Fruit fly (Drosophila melanogaster) whole organism, embryonic: Measurements from ENCODE around the gene Nlg2.

ENCODE experiments used
- Abd-B ChIP-seq: fragments of 200-800 bp; sonication (Bioruptor generic); optimal IDR thresholded peaks from 2 replicates; lab custom pipeline; 2018; ENCODE audit warnings: missing biosample characterization, mild to moderate bottlenecking, missing genetic modification characterization, moderate library complexity
- Blimp-1 ChIP-seq: fragments of 200-800 bp; sonication (Bioruptor generic); optimal IDR thresholded peaks from 3 replicates; lab custom pipeline; 2018; ENCODE audit warnings: missing biosample characterization, missing genetic modification characterization, mild to moderate bottlenecking, moderate library complexity, missing genetic modification reagents
- CG10462 ChIP-seq: fragments of 200-800 bp; sonication (Bioruptor generic); optimal IDR thresholded peaks from 2 replicates; lab custom pipeline; 2016; ENCODE audit warnings: missing biosample characterization, missing genetic modification characterization
- CG1233 ChIP-seq: fragments of 200-800 bp; sonication (Bioruptor generic); optimal IDR thresholded peaks from 4 replicates; lab custom pipeline; 2018; ENCODE audit warnings: missing biosample characterization, mild to moderate bottlenecking, missing genetic modification characterization
- CG13424 ChIP-seq: fragments of 200-800 bp; sonication (Bioruptor generic); optimal IDR thresholded peaks from 2 replicates; lab custom pipeline; 2019; ENCODE audit warnings: missing biosample characterization, mild to moderate bottlenecking, missing genetic modification characterization, moderate library complexity
- CG14014 ChIP-seq: fragments of 200-800 bp; sonication (Bioruptor generic); IDR thresholded peaks from 2 replicates; pipeline ENCODE4 v1.3.6; 2022; ENCODE audit warnings: missing biosample characterization, missing genetic modification characterization
- CG17186 ChIP-seq: fragments of 200-800 bp; sonication (Bioruptor generic); optimal IDR thresholded peaks from 3 replicates; lab custom pipeline; 2017; ENCODE audit warnings: missing biosample characterization, missing genetic modification reagents, missing genetic modification characterization
- CG17359 ChIP-seq: fragments of 200-800 bp; sonication (Bioruptor generic); optimal IDR thresholded peaks from 3 replicates; lab custom pipeline; 2018; ENCODE audit warnings: missing biosample characterization, mild to moderate bottlenecking, missing genetic modification characterization, moderate library complexity
- CG18011 ChIP-seq: fragments of 200-800 bp; sonication (Bioruptor generic); optimal IDR thresholded peaks from 2 replicates; lab custom pipeline; 2017; ENCODE audit warnings: missing biosample characterization, missing genetic modification characterization, mild to moderate bottlenecking, moderate library complexity, missing genotype
- CG4328 ChIP-seq: fragments of 200-800 bp; sonication (Bioruptor generic); optimal IDR thresholded peaks from 3 replicates; lab custom pipeline; 2017; ENCODE audit warnings: missing biosample characterization, missing genetic modification reagents, missing genetic modification characterization
- CG4730 ChIP-seq: fragments of 200-800 bp; sonication (Bioruptor generic); IDR thresholded peaks from 2 replicates; pipeline ENCODE4 v1.3.6; 2022; ENCODE audit warnings: missing biosample characterization, missing genetic modification characterization
- CG6813 ChIP-seq: fragments of 200-800 bp; sonication (Bioruptor generic); optimal IDR thresholded peaks from 2 replicates; lab custom pipeline; 2017; ENCODE audit warnings: missing biosample characterization, missing genetic modification characterization, mild to moderate bottlenecking, moderate library complexity, missing genetic modification reagents
- CG8281 ChIP-seq: fragments of 200-800 bp; sonication (Bioruptor generic); optimal IDR thresholded peaks from 2 replicates; lab custom pipeline; 2018; ENCODE audit warnings: missing biosample characterization, mild to moderate bottlenecking, missing genetic modification characterization, moderate library complexity
- CG8290 ChIP-seq, 3 experiments: fragments of 200-800 bp; sonication (Bioruptor generic); optimal IDR thresholded peaks; 2 replicates each; lab custom pipeline; 2016 to 2019; ENCODE audit warnings: missing biosample characterization in 3 of 3, missing genetic modification characterization in 3 of 3, mild to moderate bottlenecking in 2 of 3, moderate library complexity in 1 of 3
- CG9215 ChIP-seq: fragments of 200-800 bp; sonication (Bioruptor generic); IDR thresholded peaks from 2 replicates; pipeline ENCODE4 v1.3.6; 2022; ENCODE audit warnings: missing biosample characterization, missing genetic modification characterization
- ERR ChIP-seq: fragments of 200-800 bp; sonication (Bioruptor generic); optimal IDR thresholded peaks from 2 replicates; lab custom pipeline; 2016; ENCODE audit warnings: missing biosample characterization, missing genetic modification characterization
- Ets65A ChIP-seq: fragments of 200-800 bp; sonication (Bioruptor generic); peaks from one replicate; lab custom pipeline; 2016; ENCODE audit warnings: missing biosample characterization, missing genetic modification characterization
- Fer1 ChIP-seq: fragments of 200-800 bp; sonication (Bioruptor generic); optimal IDR thresholded peaks from 2 replicates; lab custom pipeline; 2017; ENCODE audit warnings: missing biosample characterization, mild to moderate bottlenecking, missing genetic modification characterization
- H2.0 ChIP-seq: fragments of 200-800 bp; sonication (Bioruptor generic); IDR thresholded peaks from 2 replicates; pipeline ENCODE4 v1.3.6; 2022; ENCODE audit warnings: missing biosample characterization, missing genetic modification characterization
- HLH4C ChIP-seq: fragments of 200-800 bp; sonication (Bioruptor generic); IDR thresholded peaks from 3 replicates; pipeline ENCODE4 v1.3.6; 2022; ENCODE audit warnings: missing biosample characterization, missing genetic modification characterization; ENCODE audit not compliant: partially characterized antibody
- Hr78 ChIP-seq, 2 experiments: fragments of 200-800 bp in 1 of 2; fragments of >200 bp in 1 of 2; sonication (Bioruptor generic) in 1 of 2; optimal IDR thresholded peaks; 2 replicates each; lab custom pipeline; 2017 to 2019; ENCODE audit warnings: missing biosample characterization in 2 of 2, missing genetic modification characterization in 2 of 2, mild to moderate bottlenecking in 1 of 2, moderate library complexity in 1 of 2
- Lim3 ChIP-seq: fragments of 200-800 bp; sonication (Bioruptor generic); IDR thresholded peaks from 2 replicates; pipeline ENCODE4 v1.3.6; 2022; ENCODE audit warnings: missing biosample characterization, missing genetic modification characterization
- Mes4 ChIP-seq: fragments of 200-800 bp; sonication (Bioruptor generic); optimal IDR thresholded peaks from 2 replicates; lab custom pipeline; 2016; ENCODE audit warnings: missing biosample characterization, missing genetic modification characterization
- Pdp1 ChIP-seq, 2 experiments: fragments of 200-800 bp; sonication (Bioruptor generic); optimal IDR thresholded peaks; 3 replicates each; lab custom pipeline; 2016; ENCODE audit warnings: missing biosample characterization in 2 of 2, missing genetic modification characterization in 2 of 2, mild to moderate bottlenecking in 1 of 2, moderate library complexity in 1 of 2
- Rfx ChIP-seq: fragments of 200-800 bp; sonication (Bioruptor generic); IDR thresholded peaks from 2 replicates; pipeline ENCODE4 v1.3.6; 2022; ENCODE audit warnings: missing biosample characterization, missing genetic modification characterization
- Ssrp ChIP-seq: fragments of 200-800 bp; sonication (Bioruptor generic); optimal IDR thresholded peaks from 2 replicates; lab custom pipeline; 2018; ENCODE audit warnings: missing biosample characterization, mild to moderate bottlenecking, missing genetic modification characterization, moderate library complexity
- Usf ChIP-seq: fragments of 200-800 bp; sonication (Bioruptor generic); optimal IDR thresholded peaks from 2 replicates; lab custom pipeline; 2017; ENCODE audit warnings: missing genotype, missing biosample characterization, missing genetic modification characterization
- YL-1 ChIP-seq: fragments of 200-800 bp; sonication (Bioruptor generic); optimal IDR thresholded peaks from 3 replicates; lab custom pipeline; 2017; ENCODE audit warnings: missing biosample characterization, mild to moderate bottlenecking, missing genetic modification characterization
- chn ChIP-seq: fragments of 200-800 bp; sonication (Bioruptor generic); optimal IDR thresholded peaks from 2 replicates; lab custom pipeline; 2016; ENCODE audit warnings: missing biosample characterization, missing genetic modification characterization
- danr ChIP-seq: fragments of 200-800 bp; sonication (Bioruptor generic); IDR thresholded peaks from 2 replicates; pipeline ENCODE4 v1.3.6; 2022; ENCODE audit warnings: missing biosample characterization, missing genetic modification characterization
- dysf ChIP-seq: fragments of 200-800 bp; sonication (Bioruptor generic); IDR thresholded peaks from 3 replicates; pipeline ENCODE4 v1.3.6; 2022; ENCODE audit warnings: missing biosample characterization, missing genetic modification characterization
- ems ChIP-seq: fragments of 200-800 bp; sonication (Bioruptor generic); optimal IDR thresholded peaks from 3 replicates; lab custom pipeline; 2016; ENCODE audit warnings: missing biosample characterization, missing genetic modification characterization
- esg ChIP-seq: fragments of 200-800 bp; sonication (Bioruptor generic); conservative IDR thresholded peaks from 2 replicates; pipeline ENCODE4 v1.3.6; 2022; ENCODE audit warnings: missing biosample characterization, missing genetic modification characterization
- ham ChIP-seq: fragments of 200-800 bp; sonication (Bioruptor generic); IDR thresholded peaks from 2 replicates; pipeline ENCODE4 v1.3.6; 2022; ENCODE audit warnings: missing biosample characterization, missing genetic modification characterization
- klu ChIP-seq: fragments of 200-800 bp; sonication (Bioruptor generic); IDR thresholded peaks from 2 replicates; pipeline ENCODE4 v1.3.6; 2022; ENCODE audit warnings: missing biosample characterization, missing genetic modification characterization
- lmd ChIP-seq: fragments of 200-800 bp; sonication (Bioruptor generic); IDR thresholded peaks from 2 replicates; pipeline ENCODE4 v1.3.6; 2022; ENCODE audit warnings: missing biosample characterization, missing genetic modification characterization
- mam ChIP-seq: fragments of 200-800 bp; sonication (Bioruptor generic); optimal IDR thresholded peaks from 3 replicates; lab custom pipeline; 2016; ENCODE audit warnings: missing biosample characterization, missing genetic modification characterization
- nau ChIP-seq: fragments of 200-800 bp; sonication (Bioruptor generic); optimal IDR thresholded peaks from 3 replicates; lab custom pipeline; 2017; ENCODE audit warnings: missing biosample characterization, mild to moderate bottlenecking, missing genetic modification characterization, missing genetic modification reagents
- nerfin-2 ChIP-seq: fragments of 200-800 bp; sonication (Bioruptor generic); IDR thresholded peaks from 2 replicates; pipeline ENCODE4 v1.3.6; 2022; ENCODE audit warnings: missing biosample characterization, missing genetic modification characterization; ENCODE audit not compliant: partially characterized antibody
- peb ChIP-seq: fragments of 200-800 bp; sonication (Bioruptor generic); IDR thresholded peaks from 2 replicates; pipeline ENCODE4 v1.3.6; 2022; ENCODE audit warnings: missing biosample characterization, missing genetic modification characterization
- pnt ChIP-seq: fragments of 200-800 bp; sonication (Bioruptor generic); optimal IDR thresholded peaks from 3 replicates; lab custom pipeline; 2016; ENCODE audit warnings: missing biosample characterization, missing genetic modification characterization
- ranshi ChIP-seq: fragments of 200-800 bp; sonication (Bioruptor generic); IDR thresholded peaks from 2 replicates; pipeline ENCODE4 v1.3.6; 2022; ENCODE audit warnings: missing biosample characterization, missing genetic modification characterization
- row ChIP-seq: fragments of 200-800 bp; sonication (Bioruptor generic); IDR thresholded peaks from 3 replicates; pipeline ENCODE4 v1.3.6; 2022; ENCODE audit warnings: missing biosample characterization, missing genetic modification characterization
- sd ChIP-seq: fragments of 200-800 bp; sonication (Bioruptor generic); optimal IDR thresholded peaks from 3 replicates; lab custom pipeline; 2018; ENCODE audit warnings: missing biosample characterization, mild to moderate bottlenecking, missing genetic modification characterization, moderate library complexity
- seq ChIP-seq: fragments of 200-800 bp; sonication (Bioruptor generic); IDR thresholded peaks from 2 replicates; pipeline ENCODE4 v1.3.6; 2022; ENCODE audit warnings: missing biosample characterization, missing genetic modification characterization
- shn ChIP-seq: fragments of 200-800 bp; sonication (Bioruptor generic); optimal IDR thresholded peaks from 3 replicates; lab custom pipeline; 2016; ENCODE audit warnings: missing biosample characterization, missing genetic modification characterization
- tgo ChIP-seq: fragments of 200-800 bp; sonication (Bioruptor generic); IDR thresholded peaks from 3 replicates; pipeline ENCODE4 v1.3.6; 2022; ENCODE audit warnings: missing biosample characterization, missing genetic modification characterization
- twi ChIP-seq: fragments of 200-800 bp; optimal IDR thresholded peaks from 2 replicates; lab custom pipeline; 2019; ENCODE audit warnings: missing biosample characterization, mild to moderate bottlenecking, missing genetic modification characterization, moderate library complexity
- usp ChIP-seq: fragments of >200 bp; optimal IDR thresholded peaks from 2 replicates; lab custom pipeline; 2017; ENCODE audit warnings: missing biosample characterization, missing genetic modification characterization
- wor ChIP-seq: fragments of 200-800 bp; sonication (Bioruptor generic); IDR thresholded peaks from 2 replicates; pipeline ENCODE4 v1.3.6; 2022; ENCODE audit warnings: missing biosample characterization, missing genetic modification characterization
- yki ChIP-seq: fragments of >200 bp; optimal IDR thresholded peaks from 3 replicates; lab custom pipeline; 2018

Nlg2 gene

dm6 chr2L:6830264-6830729, 44.4 kb upstream of the Nlg2 start (continued):
- TF ChIP-seq mam (GFP tag; lab: Kevin White, UChicago), result no peak
- peak; percentile 49 for TF ChIP-seq CG6813
- no peak for TF ChIP-seq klu (GFP tag; lab: Robert Waterston, UW)
- TF ChIP-seq Ssrp (tag; lab: Kevin White, UChicago), result peak; percentile 64
- TF ChIP-seq seq (GFP tag; lab: Robert Waterston, UW), result 0 out of 2 replicates have a peak, but pooled peaks have one; percentile 26
- TF ChIP-seq tgo (GFP tag; lab: Robert Waterston, UW), result no peak; the same call in 2 of the 3 replicates
- peak; percentile 17 for TF ChIP-seq CG10462 (GFP tag; lab: Kevin White, UChicago)
- TF ChIP-seq CG1233 (GFP tag; lab: Kevin White, UChicago), result peak; percentile 65
- TF ChIP-seq H2.0 (GFP tag; lab: Robert Waterston, UW), result no peak
- no peak for TF ChIP-seq Mes4 (GFP tag; lab: Kevin White, UChicago)
- no peak for TF ChIP-seq pnt (GFP tag; lab: Kevin White, UChicago)
- TF ChIP-seq yki, result no peak
- no peak for TF ChIP-seq YL-1
- TF ChIP-seq Pdp1 (GFP tag; optimal IDR thresholded peaks at IDR 0.05; lab: Kevin White, UChicago), result peak; percentile 1 to 21
- no peak for TF ChIP-seq peb (GFP tag; lab: Robert Waterston, UW)
- no peak for TF ChIP-seq HLH4C (GFP tag; lab: Robert Waterston, UW)
- no peak for TF ChIP-seq CG9215 (GFP tag; lab: Robert Waterston, UW)
- TF ChIP-seq CG8281 (tag; lab: Kevin White, UChicago), result no peak
- peak; percentile 29 for TF ChIP-seq CG8290 (GFP tag; optimal IDR thresholded peaks at IDR 0.05; lab: Kevin White, UChicago)
- TF ChIP-seq CG8290 (tag; optimal IDR thresholded peaks at IDR 0.05; lab: Kevin White, UChicago), result peak in 1 of 2 experiments; percentile 2
- TF ChIP-seq CG14014 (GFP tag; lab: Robert Waterston, UW), result no peak
- TF ChIP-seq ham (GFP tag; lab: Robert Waterston, UW), result no peak
- TF ChIP-seq CG4730 (GFP tag; lab: Robert Waterston, UW), result no peak
- peak; percentile 16 for TF ChIP-seq Usf (GFP tag; lab: Kevin White, UChicago)
- TF ChIP-seq Abd-B, result peak; percentile 17
- peak; percentile 24; the same call in 1 of the 2 replicates for TF ChIP-seq lmd (GFP tag; lab: Robert Waterston, UW)
- TF ChIP-seq usp (GFP tag; lab: Kevin White, UChicago), result no peak
- no peak for TF ChIP-seq chn
- TF ChIP-seq nerfin-2, result no peak
- TF ChIP-seq CG4328, result no peak
- TF ChIP-seq CG18011 (GFP tag; lab: Kevin White, UChicago), result no peak
- no peak for TF ChIP-seq ERR (GFP tag; lab: Kevin White, UChicago)
- TF ChIP-seq Blimp-1 (GFP tag; lab: Kevin White, UChicago), result no peak
- no peak for TF ChIP-seq ems (GFP tag; lab: Kevin White, UChicago)
- TF ChIP-seq Fer1 (GFP tag; lab: Kevin White, UChicago), result peak; percentile 54
- 0 out of 2 replicates have a peak, but pooled peaks have one; percentile 36 for TF ChIP-seq Rfx
- TF ChIP-seq Lim3 (GFP tag; lab: Robert Waterston, UW), result no peak
- no peak for TF ChIP-seq ranshi (GFP tag; lab: Robert Waterston, UW)
- TF ChIP-seq row (GFP tag; lab: Robert Waterston, UW), result peak; percentile 70
- peak; percentile 74 for TF ChIP-seq twi (tag; lab: Kevin White, UChicago)
- TF ChIP-seq wor (GFP tag; lab: Robert Waterston, UW), result no peak
- peak; percentile 54 for TF ChIP-seq Ets65A (GFP tag; lab: Kevin White, UChicago)
- TF ChIP-seq danr (GFP tag; lab: Robert Waterston, UW), result no peak
- TF ChIP-seq dysf (GFP tag; lab: Robert Waterston, UW), result 0 out of 3 replicates have a peak, but pooled peaks have one; percentile 26
- TF ChIP-seq CG17359, result peak; percentile 50
- TF ChIP-seq shn (GFP tag; lab: Kevin White, UChicago), result no peak
- TF ChIP-seq CG13424 (tag; lab: Kevin White, UChicago), result peak; percentile 72
- no peak for TF ChIP-seq CG17186 (GFP tag; lab: Kevin White, UChicago)
- TF ChIP-seq Hr78 (GFP tag; optimal IDR thresholded peaks at IDR 0.05; lab: Kevin White, UChicago), result peak in 1 of 2 experiments; percentile 34
- TF ChIP-seq esg (GFP tag; lab: Robert Waterston, UW), result no peak
- TF ChIP-seq sd, result no peak
- no peak for TF ChIP-seq nau (GFP tag; lab: Kevin White, UChicago)
